Fruit fly (Drosophila melanogaster) whole organism, embryonic: ENCODE results near the gene Cyp6d4.

ENCODE experiments used
- B-H2 ChIP-seq: fragments of 200-800 bp; sonication (Bioruptor generic); optimal IDR thresholded peaks from 2 replicates; lab custom pipeline; 2018; ENCODE audit warnings: missing biosample characterization, mild to moderate bottlenecking, missing genetic modification characterization
- CG10431 ChIP-seq: fragments of 200-800 bp; sonication (Bioruptor generic); optimal IDR thresholded peaks from 3 replicates; lab custom pipeline; 2018; ENCODE audit warnings: missing biosample characterization, mild to moderate bottlenecking, missing genetic modification characterization
- CG11695 ChIP-seq: fragments of 200-800 bp; sonication (Bioruptor generic); IDR thresholded peaks from 3 replicates; pipeline ENCODE4 v1.3.6; 2022; ENCODE audit warnings: missing biosample characterization, missing genetic modification characterization
- CG12299 ChIP-seq: fragments of 200-800 bp; sonication (Bioruptor generic); optimal IDR thresholded peaks from 2 replicates; lab custom pipeline; 2018; ENCODE audit warnings: missing biosample characterization, mild to moderate bottlenecking, missing genetic modification characterization
- CG15696 ChIP-seq: fragments of 200-800 bp; sonication (Bioruptor generic); optimal IDR thresholded peaks from 2 replicates; lab custom pipeline; 2019; ENCODE audit warnings: missing biosample characterization, mild to moderate bottlenecking, missing genetic modification characterization, moderate library complexity
- CG1603 ChIP-seq: fragments of 200-800 bp; sonication (Bioruptor generic); optimal IDR thresholded peaks from 2 replicates; lab custom pipeline; 2019; ENCODE audit warnings: missing biosample characterization, mild to moderate bottlenecking, missing genetic modification characterization, moderate library complexity
- CG16779 ChIP-seq: fragments of 200-800 bp; sonication (Bioruptor generic); IDR thresholded peaks from 2 replicates; pipeline ENCODE4 v1.3.6; 2022; ENCODE audit warnings: missing biosample characterization, missing genetic modification characterization
- CG16813 ChIP-seq: fragments of 200-800 bp; sonication (Bioruptor generic); IDR thresholded peaks from 3 replicates; pipeline ENCODE4 v1.3.6; 2022; ENCODE audit warnings: missing biosample characterization, missing genetic modification characterization; ENCODE audit not compliant: partially characterized antibody
- CG17186 ChIP-seq: fragments of 200-800 bp; sonication (Bioruptor generic); optimal IDR thresholded peaks from 3 replicates; lab custom pipeline; 2017; ENCODE audit warnings: missing biosample characterization, missing genetic modification reagents, missing genetic modification characterization
- CG17829 ChIP-seq: fragments of 200-800 bp; optimal IDR thresholded peaks from 2 replicates; lab custom pipeline; 2019; ENCODE audit warnings: missing biosample characterization, mild to moderate bottlenecking, missing genetic modification characterization, moderate library complexity
- CG2116 ChIP-seq: fragments of 200-800 bp; sonication (Bioruptor generic); optimal IDR thresholded peaks from 3 replicates; lab custom pipeline; 2018; ENCODE audit warnings: missing biosample characterization, mild to moderate bottlenecking, missing genetic modification characterization
- CG34224 ChIP-seq: fragments of 200-800 bp; sonication (Bioruptor generic); IDR thresholded peaks from 3 replicates; pipeline ENCODE4 v1.3.6; 2022; ENCODE audit warnings: missing biosample characterization, missing genetic modification characterization; ENCODE audit not compliant: partially characterized antibody
- CG8290 ChIP-seq, 3 experiments: fragments of 200-800 bp; sonication (Bioruptor generic); optimal IDR thresholded peaks; 2 replicates each; lab custom pipeline; 2016 to 2019; ENCODE audit warnings: missing biosample characterization in 3 of 3, missing genetic modification characterization in 3 of 3, mild to moderate bottlenecking in 2 of 3, moderate library complexity in 1 of 3
- D19B ChIP-seq: fragments of 200-800 bp; sonication (Bioruptor generic); optimal IDR thresholded peaks from 2 replicates; lab custom pipeline; 2017; ENCODE audit warnings: missing biosample characterization, mild to moderate bottlenecking, missing genetic modification characterization
- Dll ChIP-seq: fragments of 200-800 bp; sonication (Bioruptor generic); IDR thresholded peaks from 4 replicates; pipeline ENCODE4 v1.3.6; 2022; ENCODE audit warnings: missing biosample characterization, missing genetic modification characterization; ENCODE audit not compliant: partially characterized antibody
- Dref ChIP-seq: fragments of 200-800 bp; sonication (Bioruptor generic); IDR thresholded peaks from 2 replicates; pipeline ENCODE4 v1.3.6; 2022; ENCODE audit warnings: missing biosample characterization, missing genetic modification characterization
- E2f1 ChIP-seq: fragments of 200-800 bp; sonication (Bioruptor generic); IDR thresholded peaks from 2 replicates; pipeline ENCODE4 v1.3.6; 2022; ENCODE audit warnings: missing biosample characterization, missing genetic modification characterization
- E2f2 ChIP-seq: fragments of 200-800 bp; sonication (Bioruptor generic); IDR thresholded peaks from 2 replicates; pipeline ENCODE4 v1.3.6; 2022; ENCODE audit warnings: missing biosample characterization, missing genetic modification characterization
- Elba2 ChIP-seq: fragments of 200-800 bp; sonication (Bioruptor generic); optimal IDR thresholded peaks from 3 replicates; lab custom pipeline; 2016; ENCODE audit warnings: missing biosample characterization, missing genetic modification characterization
- Ets65A ChIP-seq: fragments of 200-800 bp; sonication (Bioruptor generic); peaks from one replicate; lab custom pipeline; 2016; ENCODE audit warnings: missing biosample characterization, missing genetic modification characterization
- Ets97D ChIP-seq: fragments of 200-800 bp; sonication (Bioruptor generic); optimal IDR thresholded peaks from 3 replicates; lab custom pipeline; 2016; ENCODE audit warnings: missing biosample characterization, missing genetic modification characterization
- HLHmδ ChIP-seq: fragments of 200-800 bp; sonication (Bioruptor generic); optimal IDR thresholded peaks from 2 replicates; lab custom pipeline; 2018; ENCODE audit warnings: missing biosample characterization, mild to moderate bottlenecking, missing genetic modification characterization, moderate library complexity
- HmgD ChIP-seq: fragments of 200-800 bp; sonication (Bioruptor generic); optimal IDR thresholded peaks from 3 replicates; lab custom pipeline; 2016; ENCODE audit warnings: missing biosample characterization, missing genetic modification characterization
- MESR4 ChIP-seq: fragments of 200-800 bp; sonication (Bioruptor generic); optimal IDR thresholded peaks from 2 replicates; lab custom pipeline; 2018; ENCODE audit warnings: missing biosample characterization, mild to moderate bottlenecking, missing genetic modification characterization, moderate library complexity
- Mes4 ChIP-seq: fragments of 200-800 bp; sonication (Bioruptor generic); optimal IDR thresholded peaks from 2 replicates; lab custom pipeline; 2016; ENCODE audit warnings: missing biosample characterization, missing genetic modification characterization
- Pdp1 ChIP-seq, 2 experiments: fragments of 200-800 bp; sonication (Bioruptor generic); optimal IDR thresholded peaks; 3 replicates each; lab custom pipeline; 2016; ENCODE audit warnings: missing biosample characterization in 2 of 2, missing genetic modification characterization in 2 of 2, mild to moderate bottlenecking in 1 of 2, moderate library complexity in 1 of 2
- Scr ChIP-seq: fragments of 200-800 bp; sonication (Bioruptor generic); IDR thresholded peaks from 2 replicates; pipeline ENCODE4 v1.3.6; 2022; ENCODE audit warnings: missing biosample characterization, missing genetic modification characterization; ENCODE audit not compliant: partially characterized antibody
- Sox102F ChIP-seq: fragments of 200-800 bp; sonication (Bioruptor generic); optimal IDR thresholded peaks from 2 replicates; lab custom pipeline; 2018; ENCODE audit warnings: missing biosample characterization, mild to moderate bottlenecking, missing genetic modification characterization, moderate library complexity
- Sry-δ ChIP-seq: fragments of 200-800 bp; sonication (Bioruptor generic); optimal IDR thresholded peaks from 2 replicates; lab custom pipeline; 2016; ENCODE audit warnings: missing biosample characterization, missing genetic modification characterization
- amos ChIP-seq: fragments of 200-800 bp; sonication (Bioruptor generic); IDR thresholded peaks from 2 replicates; pipeline ENCODE4 v1.3.6; 2022; ENCODE audit warnings: missing biosample characterization, missing genetic modification characterization; ENCODE audit not compliant: partially characterized antibody
- ase ChIP-seq: fragments of 200-800 bp; sonication (Bioruptor generic); IDR thresholded peaks from 3 replicates; pipeline ENCODE4 v1.3.6; 2022; ENCODE audit warnings: missing biosample characterization, missing genetic modification characterization
- ato ChIP-seq: fragments of 200-800 bp; sonication (Bioruptor generic); IDR thresholded peaks from 2 replicates; pipeline ENCODE4 v1.3.6; 2022; ENCODE audit warnings: missing biosample characterization, missing genetic modification characterization; ENCODE audit not compliant: partially characterized antibody
- az2 ChIP-seq: fragments of 200-800 bp; sonication (Bioruptor generic); optimal IDR thresholded peaks from 3 replicates; lab custom pipeline; 2016; ENCODE audit warnings: missing biosample characterization, missing genetic modification characterization
- cas ChIP-seq: fragments of 200-800 bp; sonication (Bioruptor generic); IDR thresholded peaks from 2 replicates; pipeline ENCODE4 v1.3.6; 2022; ENCODE audit warnings: missing biosample characterization, missing genetic modification characterization
- chinmo ChIP-seq: fragments of 200-800 bp; sonication (Bioruptor generic); IDR thresholded peaks from 4 replicates; pipeline ENCODE4 v1.3.6; 2022; ENCODE audit warnings: missing biosample characterization, missing genetic modification characterization; ENCODE audit not compliant: partially characterized antibody
- crp ChIP-seq, 2 experiments: fragments of 200-800 bp; sonication (Bioruptor generic); optimal IDR thresholded peaks; 2 replicates in 1 of 2; 3 replicates in 1 of 2; lab custom pipeline; 2017; ENCODE audit warnings: missing biosample characterization in 2 of 2, missing genetic modification characterization in 2 of 2, mild to moderate bottlenecking in 1 of 2, moderate library complexity in 1 of 2
- gfzf ChIP-seq: fragments of 200-800 bp; sonication (Bioruptor generic); optimal IDR thresholded peaks from 2 replicates; lab custom pipeline; 2016; ENCODE audit warnings: missing biosample characterization, mild to moderate bottlenecking, missing genetic modification characterization, moderate library complexity
- kah ChIP-seq: fragments of 200-800 bp; sonication (Bioruptor generic); optimal IDR thresholded peaks from 2 replicates; lab custom pipeline; 2018; ENCODE audit warnings: missing biosample characterization, mild to moderate bottlenecking, missing genetic modification characterization
- knrl ChIP-seq: fragments of 200-800 bp; sonication (Bioruptor generic); IDR thresholded peaks from 3 replicates; pipeline ENCODE4 v1.3.6; 2022; ENCODE audit warnings: missing biosample characterization, missing genetic modification characterization; ENCODE audit not compliant: partially characterized antibody
- phol ChIP-seq: fragments of 200-800 bp; sonication (Bioruptor generic); optimal IDR thresholded peaks from 3 replicates; lab custom pipeline; 2018; ENCODE audit warnings: missing biosample characterization, mild to moderate bottlenecking, missing genetic modification characterization, moderate library complexity
- pzg ChIP-seq: fragments of 200-800 bp; sonication (Bioruptor generic); optimal IDR thresholded peaks from 3 replicates; lab custom pipeline; 2018; ENCODE audit warnings: missing biosample characterization, mild to moderate bottlenecking, missing genetic modification characterization, moderate library complexity
- row ChIP-seq: fragments of 200-800 bp; sonication (Bioruptor generic); IDR thresholded peaks from 3 replicates; pipeline ENCODE4 v1.3.6; 2022; ENCODE audit warnings: missing biosample characterization, missing genetic modification characterization
- sens ChIP-seq: fragments of 200-800 bp; sonication (Bioruptor generic); peaks from one replicate; lab custom pipeline; 2016; ENCODE audit warnings: missing biosample characterization, missing genetic modification characterization
- sna ChIP-seq: fragments of 200-800 bp; sonication (Bioruptor generic); IDR thresholded peaks from 2 replicates; pipeline ENCODE4 v1.3.6; 2022; ENCODE audit warnings: missing biosample characterization, missing genetic modification characterization; ENCODE audit not compliant: partially characterized antibody
- sqz ChIP-seq: fragments of 200-800 bp; sonication (Bioruptor generic); optimal IDR thresholded peaks from 3 replicates; lab custom pipeline; 2018; ENCODE audit warnings: missing biosample characterization, mild to moderate bottlenecking, missing genetic modification characterization
- tap ChIP-seq: fragments of 200-800 bp; optimal IDR thresholded peaks from 3 replicates; lab custom pipeline; 2019; ENCODE audit warnings: missing biosample characterization, mild to moderate bottlenecking, missing genetic modification characterization, moderate library complexity
- vvl ChIP-seq: fragments of 200-800 bp; sonication (Bioruptor generic); IDR thresholded peaks from 2 replicates; pipeline ENCODE4 v1.3.6; 2022; ENCODE audit warnings: missing biosample characterization, missing genetic modification characterization

The Cyp6d4 gene

DNA sequence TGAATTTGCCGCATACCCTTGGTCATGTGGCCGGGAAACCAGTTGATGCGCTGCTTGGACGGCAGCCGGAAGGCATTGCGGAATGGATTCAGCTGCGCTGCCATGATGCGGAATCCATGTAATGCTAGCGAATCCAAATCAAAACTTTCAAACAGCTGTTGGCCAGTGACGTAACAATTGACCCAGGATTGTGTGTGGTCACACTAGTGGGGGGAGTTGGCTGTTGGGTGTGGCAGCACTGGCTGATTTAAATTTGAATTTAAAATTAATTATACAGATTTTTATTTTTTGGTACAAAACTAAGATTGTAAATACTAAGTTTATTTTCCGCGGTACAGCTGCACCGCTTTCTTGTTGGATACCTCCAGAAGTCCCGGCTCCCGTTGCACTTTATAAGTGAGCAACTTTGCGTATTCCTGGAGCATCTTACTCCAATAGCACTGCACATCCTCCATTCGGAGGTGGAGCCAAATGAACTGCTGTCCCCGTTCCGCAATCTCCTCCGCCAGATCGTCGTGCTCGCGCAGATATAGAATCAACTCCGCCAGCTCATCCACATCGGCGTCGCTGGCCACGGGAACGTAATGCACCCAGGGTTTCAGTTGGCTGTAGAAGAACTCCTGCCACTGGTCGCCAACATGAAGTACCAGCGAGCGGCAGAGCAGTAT lies 49.4 kb downstream of the Cyp6d4 start, which contains the start of gene CG17141 (continued):
- no peak for TF ChIP-seq CG8290 (GFP tag; optimal IDR thresholded peaks at IDR 0.05; lab: Kevin White, UChicago)
- no peak for TF ChIP-seq CG8290 (tag; optimal IDR thresholded peaks at IDR 0.05; lab: Kevin White, UChicago)
- 0 out of 4 replicates have a peak, but pooled peaks have one; percentile 20 for TF ChIP-seq chinmo (GFP tag; lab: Robert Waterston, UW)
- no peak for TF ChIP-seq Mes4 (GFP tag; lab: Kevin White, UChicago)
- TF ChIP-seq tap (tag; lab: Kevin White, UChicago): no peak
- TF ChIP-seq B-H2 (GFP tag; lab: Kevin White, UChicago): no peak
- no peak for TF ChIP-seq CG15696 (tag; lab: Kevin White, UChicago)
- TF ChIP-seq CG16779: no peak
- peak; percentile 23 for TF ChIP-seq Sry-δ (GFP tag; lab: Kevin White, UChicago)
- peak; percentile 32 for TF ChIP-seq phol (tag; lab: Kevin White, UChicago)
- TF ChIP-seq sna (GFP tag; lab: Robert Waterston, UW): peak; percentile 27; the same call in 1 of the 2 replicates
- TF ChIP-seq E2f2: peak; percentile 97
- TF ChIP-seq sens: peak; percentile 74
- peak; percentile 70 for TF ChIP-seq HLHmδ (GFP tag; lab: Kevin White, UChicago)
- peak; percentile 25 for TF ChIP-seq kah
- 0 out of 3 replicates have a peak, but pooled peaks have one; percentile 13 for TF ChIP-seq CG11695
- TF ChIP-seq knrl: peak; percentile 43; the same call in 1 of the 3 replicates
- TF ChIP-seq Dll (GFP tag; lab: Robert Waterston, UW): 0 out of 4 replicates have a peak, but pooled peaks have one; percentile 27
- TF ChIP-seq ase (GFP tag; lab: Robert Waterston, UW): no peak
- no peak for TF ChIP-seq cas (GFP tag; lab: Robert Waterston, UW)
- peak; percentile 71 to 96 for TF ChIP-seq crp (GFP tag; optimal IDR thresholded peaks at IDR 0.05; lab: Kevin White, UChicago)
- TF ChIP-seq amos (GFP tag; lab: Robert Waterston, UW): peak; percentile 40; the same call in 1 of the 2 replicates
- TF ChIP-seq HmgD (GFP tag; lab: Kevin White, UChicago): no peak
- TF ChIP-seq D19B (GFP tag; lab: Kevin White, UChicago): no peak
- no peak for TF ChIP-seq az2 (GFP tag; lab: Kevin White, UChicago)
- TF ChIP-seq CG1603 (tag; lab: Kevin White, UChicago): peak; percentile 57
- no peak for TF ChIP-seq Elba2 (GFP tag; lab: Kevin White, UChicago)
- TF ChIP-seq row (GFP tag; lab: Robert Waterston, UW): peak; percentile 12; the same call in 1 of the 3 replicates
- peak; percentile 90 for TF ChIP-seq pzg (GFP tag; lab: Kevin White, UChicago)
- peak; percentile 32 for TF ChIP-seq CG2116 (GFP tag; lab: Kevin White, UChicago)
- TF ChIP-seq Scr (GFP tag; lab: Robert Waterston, UW): peak; percentile 31; the same call in 1 of the 2 replicates
- TF ChIP-seq CG16813 (GFP tag; lab: Robert Waterston, UW): peak; percentile 35; the same call in 1 of the 3 replicates
- peak; percentile 69 for TF ChIP-seq Ets65A
- TF ChIP-seq CG10431 (GFP tag; lab: Kevin White, UChicago): peak; percentile 9
- TF ChIP-seq Sox102F (GFP tag; lab: Kevin White, UChicago): no peak
- peak; percentile 61 for TF ChIP-seq ato (GFP tag; lab: Robert Waterston, UW)
- peak; percentile 50 for TF ChIP-seq CG17186
- no peak for TF ChIP-seq CG12299 (tag; lab: Kevin White, UChicago)
- TF ChIP-seq CG17829 (tag; lab: Kevin White, UChicago): peak; percentile 6
- TF ChIP-seq CG34224 (GFP tag; lab: Robert Waterston, UW): peak; percentile 34; the same call in 1 of the 3 replicates
- no peak for TF ChIP-seq sqz (GFP tag; lab: Kevin White, UChicago)
- TF ChIP-seq gfzf (GFP tag; lab: Kevin White, UChicago): peak; percentile 42
- TF ChIP-seq vvl (GFP tag; lab: Robert Waterston, UW): peak; percentile 83
- peak; percentile 38; the same call in 1 of the 2 replicates for TF ChIP-seq Dref (GFP tag; lab: Robert Waterston, UW)
- TF ChIP-seq Ets97D (GFP tag; lab: Kevin White, UChicago): peak; percentile 31
- peak in 1 of 2 experiments; percentile 99 for TF ChIP-seq Pdp1 (GFP tag; optimal IDR thresholded peaks at IDR 0.05; lab: Kevin White, UChicago)
- peak; percentile 77 for TF ChIP-seq MESR4
- TF ChIP-seq E2f1 (GFP tag; lab: Robert Waterston, UW): no peak
